Fruit fly (Drosophila melanogaster): ENCODE results near the gene CG32523.

Gene CG32523

DNA sequence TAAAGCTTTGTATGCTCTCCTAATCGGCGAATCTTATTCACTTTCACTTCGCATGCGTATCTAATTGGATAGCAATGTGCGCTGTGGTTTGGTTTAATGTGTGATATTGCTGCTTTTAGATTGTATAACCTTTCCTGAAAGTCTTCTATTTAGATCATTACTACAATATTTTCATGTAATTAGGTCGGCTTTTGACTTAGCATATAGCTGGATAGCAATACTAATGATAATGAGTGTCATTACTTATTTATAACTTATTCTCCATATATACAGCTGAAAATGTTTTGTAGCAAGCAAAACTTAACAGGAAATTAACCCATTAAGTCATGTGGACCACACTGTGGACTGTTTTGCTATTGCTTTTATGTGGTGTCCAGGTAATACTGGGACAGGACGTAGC lies at the start of gene CG32523:
TSS of gene CG32523 (plus strand) at position 301 of the 400 bp plus-strand sequence.
- TF ChIP-seq CG6163 (GFP tag; IDR thresholded peaks at IDR 0.05) (no peak), Ets96B (tag; optimal IDR thresholded peaks at IDR 0.05) (no peak), fkh (GFP tag; optimal IDR thresholded peaks at IDR 0.05) (no peak), salr (GFP tag; optimal IDR thresholded peaks at IDR 0.05) (no peak), dac (GFP tag; optimal IDR thresholded peaks at IDR 0.05) (no peak), CG8632 (GFP tag; optimal IDR thresholded peaks at IDR 0.05) (no peak), esn (GFP tag; optimal IDR thresholded peaks at IDR 0.05) (no peak), Blimp-1 (GFP tag; optimal IDR thresholded peaks at IDR 0.05) (no peak), CG6808 (GFP tag; optimal IDR thresholded peaks at IDR 0.05) (no peak), Sox15 (GFP tag; optimal IDR thresholded peaks at IDR 0.05) (no peak), cyc (GFP tag; optimal IDR thresholded peaks at IDR 0.05) (no peak), CG10669 (GFP tag; optimal IDR thresholded peaks at IDR 0.05) (no peak), Sox102F (GFP tag; optimal IDR thresholded peaks at IDR 0.05) (no peak), CG1621 (tag; optimal IDR thresholded peaks at IDR 0.05) (no peak), Ets21C (GFP tag; optimal IDR thresholded peaks at IDR 0.05) (no peak), pdm3 (GFP tag; optimal IDR thresholded peaks at IDR 0.05) (no peak), dsx (GFP tag; optimal IDR thresholded peaks at IDR 0.05; ENCODE audit: poor library complexity, severe bottlenecking) (no peak)

DNA sequence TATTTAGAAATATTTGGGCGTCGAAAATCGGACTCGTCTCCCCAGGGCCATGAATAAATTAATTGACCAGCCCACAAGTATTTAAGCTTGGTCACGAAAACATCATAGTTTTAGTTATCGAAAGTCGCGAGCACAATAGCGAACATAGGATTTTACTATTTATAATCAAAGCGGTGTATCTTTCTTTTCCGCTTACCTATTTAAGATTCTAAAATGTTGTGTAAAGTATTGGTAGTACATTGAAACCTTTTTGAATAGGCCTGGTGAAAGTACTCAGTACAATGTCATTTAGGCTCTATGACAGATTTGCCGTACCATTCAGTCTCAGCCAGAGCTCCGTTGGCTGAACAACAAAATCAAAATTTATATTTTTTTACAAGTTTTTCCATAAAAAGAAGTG lies 24.7 kb upstream of the CG32523 start, which contains the start of gene ccb:
TSS of gene ccb (plus strand) at position 301 of the 400 bp plus-strand sequence.
- TF ChIP-seq CG10669 (GFP tag; optimal IDR thresholded peaks at IDR 0.05) (no peak), CG3919 (GFP tag; optimal IDR thresholded peaks at IDR 0.05) (no peak), Eip93F (GFP tag; optimal IDR thresholded peaks at IDR 0.05) (no peak), CG3032 (tag; optimal IDR thresholded peaks at IDR 0.05) (no peak), Hr38 (GFP tag; optimal IDR thresholded peaks at IDR 0.05) (no peak), OdsH (GFP tag; optimal IDR thresholded peaks at IDR 0.05) (no peak), fd59A (GFP tag; optimal IDR thresholded peaks at IDR 0.05) (no peak), CG15336 (GFP tag; IDR thresholded peaks at IDR 0.05) (no peak), Eip78C (GFP tag) (no peak), CG34406 (GFP tag; optimal IDR thresholded peaks at IDR 0.05) (no peak), vri (GFP tag; optimal IDR thresholded peaks at IDR 0.05) (no peak), net (GFP tag; optimal IDR thresholded peaks at IDR 0.05) (no peak), cyc (GFP tag; optimal IDR thresholded peaks at IDR 0.05) (no peak), CG8632 (GFP tag; optimal IDR thresholded peaks at IDR 0.05) (no peak), Gug (GFP tag; IDR thresholded peaks at IDR 0.05) (no peak), CG16779 (tag; optimal IDR thresholded peaks at IDR 0.05) (no peak), Hr39 (GFP tag; optimal IDR thresholded peaks at IDR 0.05) (no peak), Ets21C (GFP tag; optimal IDR thresholded peaks at IDR 0.05) (no peak), achi (GFP tag; optimal IDR thresholded peaks at IDR 0.05) (no peak)

DNA sequence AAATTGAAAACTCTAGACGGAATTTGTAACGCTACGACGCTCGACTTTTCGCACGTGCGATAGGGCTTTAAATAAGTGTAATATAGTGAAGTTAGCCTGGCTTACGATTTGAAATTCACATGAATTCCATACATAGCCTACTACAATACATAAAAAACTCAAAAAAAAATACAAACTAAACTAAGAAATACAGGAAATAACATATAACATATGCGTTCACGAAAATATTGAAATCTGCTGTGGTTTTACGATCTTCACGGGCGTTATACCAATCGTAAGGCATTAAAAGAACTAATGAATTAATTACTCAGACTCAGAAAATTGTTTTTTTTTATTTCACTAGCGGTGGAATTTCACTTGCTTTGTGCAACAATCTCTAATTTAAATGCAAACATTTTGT lies 14.4 kb upstream of the CG32523 start, which contains the start of gene CG1724:
TSS of gene CG1724 (minus strand) at position 101 of the 400 bp plus-strand sequence.
- TF ChIP-seq Met (GFP tag; optimal IDR thresholded peaks at IDR 0.05), result no peak
- no peak for TF ChIP-seq Eip75B (GFP tag; optimal IDR thresholded peaks at IDR 0.05)
- no peak for TF ChIP-seq Eip78C (GFP tag)
- no peak for TF ChIP-seq CG11762 (GFP tag; optimal IDR thresholded peaks at IDR 0.05; ENCODE audit: insufficient read depth)
- no peak for TF ChIP-seq ss (GFP tag; optimal IDR thresholded peaks at IDR 0.05)
- TF ChIP-seq CG11902 (GFP tag; optimal IDR thresholded peaks at IDR 0.05), result no peak
- TF ChIP-seq CG10631 (GFP tag; optimal IDR thresholded peaks at IDR 0.05), result no peak

All from whole organism, prepupa.